Worm (Caenorhabditis elegans) whole organism, L1 larva: Measurements from ENCODE around the gene sma-1.
A peak's percentile ranks its signal among the peaks of the same experiment; 100 is the strongest.

ENCODE experiments used
- C04F5.9 ChIP-seq: sonication (generic microtip); optimal IDR thresholded peaks from 2 replicates; lab custom pipeline; 2016; ENCODE audit warnings: missing genetic modification characterization, missing compliant biosample characterization
- C16A3.4 ChIP-seq: fragments of 150-350 bp; optimal IDR thresholded peaks from 2 replicates; lab custom pipeline; 2014; ENCODE audit warnings: missing biosample characterization, missing genetic modification characterization
- Y116A8C.19 ChIP-seq: sonication (generic microtip); optimal IDR thresholded peaks from 2 replicates; lab custom pipeline; 2016; ENCODE audit warnings: missing compliant biosample characterization, missing genetic modification characterization, borderline replicate concordance
- alr-1 ChIP-seq: fragments of 200-800 bp; sonication (Bioruptor generic); optimal IDR thresholded peaks from 2 replicates; lab custom pipeline; 2018; ENCODE audit warnings: borderline replicate concordance, mild to moderate bottlenecking, missing genetic modification characterization, missing compliant biosample characterization
- ama-1 ChIP-seq: fragments of 150-350 bp; optimal IDR thresholded peaks from 2 replicates; lab custom pipeline; 2014
- blmp-1 ChIP-seq: fragments of 150-350 bp; optimal IDR thresholded peaks from 2 replicates; lab custom pipeline; 2014; ENCODE audit warnings: missing biosample characterization, missing genetic modification characterization
- ceh-63 ChIP-seq: fragments of 200-800 bp; sonication (Bioruptor generic); optimal IDR thresholded peaks from 2 replicates; lab custom pipeline; 2018; ENCODE audit warnings: mild to moderate bottlenecking, missing genetic modification characterization, missing compliant biosample characterization
- ceh-88 ChIP-seq: fragments of 200-800 bp; sonication (Bioruptor generic); IDR thresholded peaks from 2 replicates; pipeline ENCODE4 v1.3.6; 2022; ENCODE audit warnings: missing genetic modification characterization, missing compliant biosample characterization
- ces-1 ChIP-seq: fragments of 150-350 bp; optimal IDR thresholded peaks from 2 replicates; lab custom pipeline; 2014; ENCODE audit warnings: missing biosample characterization, missing genetic modification reagents, missing genetic modification characterization
- dpl-1 ChIP-seq, 3 experiments: fragments of 150-350 bp in 2 of 3; sonication (generic microtip) in 1 of 3; optimal IDR thresholded peaks; 2 replicates each; lab custom pipeline; 2014 to 2017; ENCODE audit warnings: missing biosample characterization in 3 of 3, missing genetic modification characterization in 3 of 3, missing genetic modification reagents in 3 of 3
- dsc-1 ChIP-seq: sonication (generic microtip); optimal IDR thresholded peaks from 2 replicates; lab custom pipeline; 2016; ENCODE audit warnings: mild to moderate bottlenecking, missing genetic modification characterization, missing compliant biosample characterization
- efl-3 ChIP-seq: fragments of 200-800 bp; sonication (Bioruptor generic); optimal IDR thresholded peaks from 2 replicates; lab custom pipeline; 2018; ENCODE audit warnings: mild to moderate bottlenecking, missing genetic modification characterization, missing compliant biosample characterization
- egl-27 ChIP-seq, 2 experiments: fragments of 150-350 bp in 1 of 2; sonication (generic microtip); optimal IDR thresholded peaks; 3 replicates each; lab custom pipeline; 2017 to 2018; ENCODE audit warnings: missing biosample characterization in 2 of 2, missing genetic modification characterization in 2 of 2, missing genetic modification reagents in 2 of 2
- fkh-10 ChIP-seq: sonication (generic microtip); optimal IDR thresholded peaks from 2 replicates; lab custom pipeline; 2017; ENCODE audit warnings: missing biosample characterization, missing genetic modification reagents, missing genetic modification characterization
- fkh-4 ChIP-seq: sonication (generic microtip); optimal IDR thresholded peaks from 2 replicates; lab custom pipeline; 2016; ENCODE audit warnings: missing compliant biosample characterization, missing genetic modification characterization, borderline replicate concordance
- fkh-8 ChIP-seq: sonication (generic microtip); optimal IDR thresholded peaks from 2 replicates; lab custom pipeline; 2016; ENCODE audit warnings: mild to moderate bottlenecking, missing genetic modification characterization, missing compliant biosample characterization
- fos-1 ChIP-seq: fragments of 150-350 bp; optimal IDR thresholded peaks from 2 replicates; lab custom pipeline; 2014; ENCODE audit warnings: missing biosample characterization, missing genetic modification characterization
- hlh-17 ChIP-seq: fragments of 200-800 bp; sonication (Bioruptor generic); optimal IDR thresholded peaks from 2 replicates; lab custom pipeline; 2018; ENCODE audit warnings: missing genetic modification characterization, mild to moderate bottlenecking, missing compliant biosample characterization, moderate library complexity, borderline replicate concordance
- hlh-4 ChIP-seq: sonication (generic microtip); optimal IDR thresholded peaks from 2 replicates; lab custom pipeline; 2016; ENCODE audit warnings: mild to moderate bottlenecking, missing genetic modification characterization, missing compliant biosample characterization
- hpl-2 ChIP-seq: fragments of 150-350 bp; optimal IDR thresholded peaks from 2 replicates; lab custom pipeline; 2014; ENCODE audit warnings: missing biosample characterization, missing genetic modification reagents, missing genetic modification characterization
- jun-1 ChIP-seq: fragments of 150-350 bp; optimal IDR thresholded peaks from 2 replicates; lab custom pipeline; 2014; ENCODE audit warnings: missing biosample characterization, missing genetic modification reagents, missing genetic modification characterization
- lin-13 ChIP-seq: fragments of 150-350 bp; optimal IDR thresholded peaks from 2 replicates; lab custom pipeline; 2014; ENCODE audit warnings: missing biosample characterization, missing genetic modification reagents, missing genetic modification characterization
- lin-15B ChIP-seq: fragments of 150-350 bp; sonication (generic microtip); optimal IDR thresholded peaks from 3 replicates; lab custom pipeline; 2014; ENCODE audit warnings: missing biosample characterization, missing genetic modification characterization
- mab-9 ChIP-seq: fragments of 200-800 bp; sonication (Bioruptor generic); IDR thresholded peaks from 2 replicates; pipeline ENCODE4 v1.3.6; 2022; ENCODE audit warnings: missing genetic modification reagents, missing genetic modification characterization, missing compliant biosample characterization
- mef-2 ChIP-seq: fragments of 150-350 bp; optimal IDR thresholded peaks from 2 replicates; lab custom pipeline; 2014; ENCODE audit warnings: missing biosample characterization, missing genetic modification characterization
- nhr-19 ChIP-seq: fragments of 200-800 bp; sonication (Bioruptor generic); conservative IDR thresholded peaks from 2 replicates; pipeline ENCODE4 v1.3.6; 2022; ENCODE audit warnings: missing genetic modification characterization, missing compliant biosample characterization
- nhr-20 ChIP-seq: sonication (generic microtip); optimal IDR thresholded peaks from 2 replicates; lab custom pipeline; 2016; ENCODE audit warnings: mild to moderate bottlenecking, missing genetic modification characterization, missing compliant biosample characterization
- nhr-237 ChIP-seq: fragments of 150-350 bp; optimal IDR thresholded peaks from 2 replicates; lab custom pipeline; 2014; ENCODE audit warnings: missing biosample characterization, missing genetic modification characterization
- nhr-47 ChIP-seq: sonication (generic microtip); optimal IDR thresholded peaks from 2 replicates; lab custom pipeline; 2016; ENCODE audit warnings: mild to moderate bottlenecking, missing genetic modification characterization, moderate library complexity, missing compliant biosample characterization
- nhr-71 ChIP-seq: sonication (generic microtip); optimal IDR thresholded peaks from 2 replicates; lab custom pipeline; 2016; ENCODE audit warnings: mild to moderate bottlenecking, missing genetic modification characterization, moderate library complexity, missing compliant biosample characterization
- nhr-76 ChIP-seq: sonication (generic microtip); optimal IDR thresholded peaks from 2 replicates; lab custom pipeline; 2017; ENCODE audit warnings: missing biosample characterization, missing genetic modification characterization
- nhr-77 ChIP-seq: fragments of 150-350 bp; optimal IDR thresholded peaks from 2 replicates; lab custom pipeline; 2014; ENCODE audit warnings: missing biosample characterization, missing genetic modification characterization
- nhr-90 ChIP-seq: sonication (generic microtip); optimal IDR thresholded peaks from 2 replicates; lab custom pipeline; 2016; ENCODE audit warnings: mild to moderate bottlenecking, missing genetic modification characterization, missing compliant biosample characterization; ENCODE audit not compliant: poor library complexity
- pag-3 ChIP-seq: sonication (generic microtip); optimal IDR thresholded peaks from 2 replicates; lab custom pipeline; 2017; ENCODE audit warnings: missing genetic modification characterization, mild to moderate bottlenecking, missing compliant biosample characterization, antibody characterized with exemption, borderline replicate concordance; ENCODE audit not compliant: insufficient read depth
- pax-3 ChIP-seq: fragments of 200-800 bp; sonication (Bioruptor generic); optimal IDR thresholded peaks from 2 replicates; lab custom pipeline; 2018; ENCODE audit warnings: mild to moderate bottlenecking, missing genetic modification characterization, moderate library complexity, missing compliant biosample characterization
- pqm-1 ChIP-seq: sonication (generic microtip); optimal IDR thresholded peaks from 3 replicates; lab custom pipeline; 2017; ENCODE audit warnings: missing biosample characterization, missing genetic modification characterization
- snu-23 ChIP-seq: sonication (generic microtip); optimal IDR thresholded peaks from 2 replicates; lab custom pipeline; 2016; ENCODE audit warnings: missing genetic modification characterization, missing compliant biosample characterization
- sox-4 ChIP-seq: sonication (generic microtip); optimal IDR thresholded peaks from 2 replicates; lab custom pipeline; 2016; ENCODE audit warnings: missing genetic modification characterization, missing compliant biosample characterization
- sptf-1 ChIP-seq: fragments of 150-350 bp; optimal IDR thresholded peaks from 2 replicates; lab custom pipeline; 2014; ENCODE audit warnings: missing biosample characterization, missing genetic modification characterization
- sup-37 ChIP-seq: fragments of 200-800 bp; sonication (Bioruptor generic); optimal IDR thresholded peaks from 2 replicates; lab custom pipeline; 2018; ENCODE audit warnings: mild to moderate bottlenecking, missing genetic modification characterization, missing compliant biosample characterization
- tbx-2 ChIP-seq: sonication (generic microtip); optimal IDR thresholded peaks from 2 replicates; lab custom pipeline; 2016; ENCODE audit warnings: missing genetic modification characterization, missing compliant biosample characterization
- tlp-1 ChIP-seq: fragments of 150-350 bp; optimal IDR thresholded peaks from 2 replicates; lab custom pipeline; 2014; ENCODE audit warnings: missing biosample characterization, missing genetic modification characterization
- unc-130 ChIP-seq: fragments of 150-350 bp; optimal IDR thresholded peaks from 2 replicates; lab custom pipeline; 2017; ENCODE audit warnings: missing biosample characterization, missing genetic modification characterization, inconsistent platforms
- unc-98 ChIP-seq: fragments of 200-800 bp; sonication (Bioruptor generic); IDR thresholded peaks from 2 replicates; pipeline ENCODE4 v1.3.6; 2022; ENCODE audit warnings: missing genetic modification characterization, missing compliant biosample characterization
- zag-1 ChIP-seq: fragments of 150-350 bp; optimal IDR thresholded peaks from 2 replicates; lab custom pipeline; 2014; ENCODE audit warnings: missing biosample characterization, missing genetic modification characterization
- ztf-11 ChIP-seq, 2 experiments: sonication (generic microtip); optimal IDR thresholded peaks; 2 replicates each; lab custom pipeline; 2016 to 2017; ENCODE audit warnings: missing genetic modification characterization in 2 of 2, missing biosample characterization in 1 of 2, missing compliant biosample characterization in 1 of 2
- ztf-4 ChIP-seq: fragments of 150-350 bp; optimal IDR thresholded peaks from 2 replicates; lab custom pipeline; 2014; ENCODE audit warnings: missing biosample characterization, missing genetic modification characterization

Gene sma-1

ce11 chrV:11887988-11888499 lies 11.2 kb upstream of the sma-1 start, which contains the start of gene adh-1 (continued):
- TF ChIP-seq pqm-1 (tag; lab: Kevin White, UChicago): no peak
- TF ChIP-seq nhr-20 (tag; lab: Kevin White, UChicago): peak; percentile 97
- TF ChIP-seq unc-130: peak; percentile 67
- no peak for TF ChIP-seq mab-9 (GFP tag; lab: Robert Waterston, UW)
- no peak; the same call in none of the 2 replicates for TF ChIP-seq ceh-88
- TF ChIP-seq lin-13 (GFP tag; lab: Kevin White, UChicago): peak; percentile 62
- TF ChIP-seq sptf-1: no peak
- no peak for TF ChIP-seq egl-27 (tag; optimal IDR thresholded peaks at IDR 0.05; lab: Kevin White, UChicago)
- TF ChIP-seq nhr-237 (tag; lab: Kevin White, UChicago): no peak
- no peak for TF ChIP-seq hlh-17 (GFP tag; lab: Kevin White, UChicago)
- peak; percentile 70 for TF ChIP-seq jun-1
- TF ChIP-seq dsc-1: no peak
- peak; percentile 99 for TF ChIP-seq nhr-19 (GFP tag; lab: Robert Waterston, UW)
- TF ChIP-seq ceh-63 (GFP tag; lab: Kevin White, UChicago): no peak
- TF ChIP-seq lin-15B (tag; lab: Kevin White, UChicago): no peak
- peak; percentile 82 for TF ChIP-seq snu-23 (GFP tag; lab: Kevin White, UChicago)
- TF ChIP-seq unc-98 (GFP tag; lab: Robert Waterston, UW): no peak
- peak; percentile 51 for TF ChIP-seq nhr-77 (tag; lab: Kevin White, UChicago)
- no peak for TF ChIP-seq hlh-4 (tag; lab: Kevin White, UChicago)
- no peak for TF ChIP-seq fkh-10 (GFP tag; lab: Kevin White, UChicago)
- no peak for TF ChIP-seq fos-1
- TF ChIP-seq ztf-4 (tag; lab: Kevin White, UChicago): peak; percentile 56
- TF ChIP-seq ces-1 (GFP tag; lab: Kevin White, UChicago): no peak
- TF ChIP-seq pag-3 (tag; lab: Kevin White, UChicago): peak; percentile 47
- no peak for TF ChIP-seq tlp-1 (tag; lab: Kevin White, UChicago)
- TF ChIP-seq alr-1 (tag; lab: Kevin White, UChicago): no peak
- TF ChIP-seq hpl-2 (GFP tag; lab: Kevin White, UChicago): no peak
- peak; percentile 97 for TF ChIP-seq nhr-71 (tag; lab: Kevin White, UChicago)
- peak; percentile 95 for TF ChIP-seq ama-1 (lab: Kevin White, UChicago)
- TF ChIP-seq nhr-47 (tag; lab: Kevin White, UChicago): peak; percentile 77
- peak; percentile 88 for TF ChIP-seq tbx-2 (tag; lab: Kevin White, UChicago)
- no peak for TF ChIP-seq fkh-4 (tag; lab: Kevin White, UChicago)
- TF ChIP-seq sox-4: peak; percentile 57
- peak; percentile 1 for TF ChIP-seq C04F5.9 (tag; lab: Kevin White, UChicago)
- TF ChIP-seq blmp-1 (tag; lab: Kevin White, UChicago): peak; percentile 89
- TF ChIP-seq nhr-76 (tag; lab: Kevin White, UChicago): no peak
- no peak for TF ChIP-seq Y116A8C.19 (tag; lab: Kevin White, UChicago)
- peak; percentile 75 for TF ChIP-seq nhr-90 (tag; lab: Kevin White, UChicago)
- TF ChIP-seq dpl-1 (GFP tag; optimal IDR thresholded peaks at IDR 0.05; lab: Kevin White, UChicago): peak; percentile 4 to 50 (median 8)
- peak; percentile 76 for TF ChIP-seq C16A3.4 (tag; lab: Kevin White, UChicago)
- TF ChIP-seq sup-37 (GFP tag; lab: Kevin White, UChicago): peak; percentile 90
- TF ChIP-seq ztf-11 (tag; optimal IDR thresholded peaks at IDR 0.05; lab: Kevin White, UChicago): peak in 1 of 2 experiments; percentile 8
- TF ChIP-seq mef-2 (tag; lab: Kevin White, UChicago): no peak
- no peak for TF ChIP-seq fkh-8 (tag; lab: Kevin White, UChicago)
- no peak for TF ChIP-seq efl-3 (GFP tag; lab: Kevin White, UChicago)
- peak; percentile 56 for TF ChIP-seq pax-3
- TF ChIP-seq zag-1: no peak
